Fruit fly (Drosophila melanogaster): Measurements from ENCODE around the gene Mpc1.

DNA sequence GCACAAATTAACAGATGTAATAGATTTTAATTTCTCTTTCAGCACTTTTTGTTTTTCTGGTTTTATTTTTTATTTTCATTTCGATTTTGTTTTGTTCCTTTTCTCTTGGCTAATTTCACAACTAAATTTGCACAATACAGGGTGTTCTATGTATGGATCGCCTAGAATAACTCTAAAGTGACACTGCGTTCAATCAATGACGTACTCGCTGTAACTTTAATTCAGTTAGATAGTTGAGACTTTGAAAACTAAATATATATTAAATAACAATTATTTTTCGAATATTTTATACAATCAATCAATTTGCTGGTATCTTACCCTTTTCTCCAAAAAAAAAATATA is 3.9 kb downstream of the Mpc1 start:
- no peak for TF ChIP-seq Sox15 (GFP tag; optimal IDR thresholded peaks at IDR 0.05)
- TF ChIP-seq CG7368 (GFP tag; optimal IDR thresholded peaks at IDR 0.05), result no peak
- TF ChIP-seq CG3919 (GFP tag; optimal IDR thresholded peaks at IDR 0.05), result no peak
- TF ChIP-seq OdsH (GFP tag; optimal IDR thresholded peaks at IDR 0.05), result no peak

All from whole organism, prepupa.